Fruit fly (Drosophila melanogaster): ENCODE measurements around the gene CG7368.

CG7368 gene

DNA sequence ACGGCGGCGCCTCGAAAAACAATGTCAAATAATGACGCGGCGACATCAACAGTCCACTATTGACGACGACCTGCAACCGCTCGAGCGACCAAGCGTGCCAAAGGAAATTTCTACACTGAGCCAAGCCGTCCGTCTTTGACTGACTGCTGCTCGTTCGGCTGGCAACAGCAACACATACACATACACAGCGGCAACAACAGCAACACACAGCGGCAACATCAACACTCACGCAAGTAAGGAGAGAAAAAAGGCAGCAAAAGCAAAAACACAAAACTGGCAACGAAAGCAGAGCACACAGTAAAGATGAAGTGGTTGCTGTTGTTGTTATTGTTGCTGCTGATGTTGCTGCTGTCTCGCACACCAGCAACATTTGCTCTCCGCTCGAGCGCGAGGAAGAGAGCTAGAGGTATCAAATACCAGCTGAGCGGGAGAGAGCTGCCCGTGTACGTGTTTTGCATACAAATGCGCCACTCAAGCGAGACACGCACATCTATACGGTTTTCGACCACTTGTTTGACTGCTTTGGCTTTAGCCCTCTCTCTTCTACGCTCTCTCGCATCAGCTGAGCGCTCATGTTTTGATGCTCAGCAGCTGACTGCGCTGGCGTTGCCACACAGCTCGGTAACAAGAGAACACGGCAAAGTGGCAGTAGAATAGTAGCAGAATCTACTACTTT, 43.9 kb upstream of the CG7368 start (continued):
- TF ChIP-seq HLH4C (GFP tag; IDR thresholded peaks at IDR 0.05; ENCODE audit: partially characterized antibody) (no peak; the same call in 2 of the 3 replicates), tx (GFP tag; optimal IDR thresholded peaks at IDR 0.05) (no peak), MTF-1 (GFP tag; optimal IDR thresholded peaks at IDR 0.05; ENCODE audit: borderline replicate concordance) (peak; percentile 11), corto (GFP tag; optimal IDR thresholded peaks at IDR 0.05) (peak; percentile 70), chn (GFP tag; optimal IDR thresholded peaks at IDR 0.05) (no peak), HHEX (GFP tag; optimal IDR thresholded peaks at IDR 0.05) (no peak), Myb (GFP tag; optimal IDR thresholded peaks at IDR 0.05) (no peak), CG12155 (GFP tag; optimal IDR thresholded peaks at IDR 0.05) (peak; percentile 25), lab (GFP tag; optimal IDR thresholded peaks at IDR 0.05) (peak; percentile 40), CG14441 (GFP tag; IDR thresholded peaks at IDR 0.05) (no peak), pnt (GFP tag; optimal IDR thresholded peaks at IDR 0.05) (no peak), row (GFP tag; IDR thresholded peaks at IDR 0.05) (no peak; the same call in 2 of the 3 replicates), CG12769 (tag; optimal IDR thresholded peaks at IDR 0.05) (peak; percentile 61), Hr39 (optimal IDR thresholded peaks at IDR 0.05) (no peak), ara (GFP tag; IDR thresholded peaks at IDR 0.05) (no peak), CG11398 (GFP tag; optimal IDR thresholded peaks at IDR 0.05) (no peak), CG7839 (tag; optimal IDR thresholded peaks at IDR 0.05) (peak; percentile 28), zf30C (GFP tag; optimal IDR thresholded peaks at IDR 0.05) (peak; percentile 77), odd (GFP tag; optimal IDR thresholded peaks at IDR 0.05) (peak; percentile 42), CG11696 (GFP tag; IDR thresholded peaks at IDR 0.05) (0 out of 2 replicates have a peak, but pooled peaks have one; percentile 17), CG4404 (GFP tag; IDR thresholded peaks at IDR 0.05) (no peak), CG17359 (tag; optimal IDR thresholded peaks at IDR 0.05) (peak; percentile 44), H2.0 (GFP tag; IDR thresholded peaks at IDR 0.05) (no peak), CG8765 (GFP tag; IDR thresholded peaks at IDR 0.05) (peak; percentile 61; the same call in 1 of the 2 replicates), tup (GFP tag; optimal IDR thresholded peaks at IDR 0.05) (no peak), ranshi (GFP tag; IDR thresholded peaks at IDR 0.05) (no peak), CG17186 (GFP tag; optimal IDR thresholded peaks at IDR 0.05) (no peak), Fer3 (tag; optimal IDR thresholded peaks at IDR 0.05) (no peak), bbx (GFP tag; IDR thresholded peaks at IDR 0.05; ENCODE audit: partially characterized antibody) (peak; percentile 52; the same call in 1 of the 2 replicates), ems (GFP tag; optimal IDR thresholded peaks at IDR 0.05) (no peak), Fer1 (GFP tag; optimal IDR thresholded peaks at IDR 0.05) (peak; percentile 64), btn (GFP tag; optimal IDR thresholded peaks at IDR 0.05) (no peak), MBD-R2 (GFP tag; IDR thresholded peaks at IDR 0.05) (no peak; the same call in 1 of the 2 replicates), bcd (GFP tag; optimal IDR thresholded peaks at IDR 0.05) (no peak), Kr (GFP tag; optimal IDR thresholded peaks at IDR 0.05) (no peak), prd (optimal IDR thresholded peaks at IDR 0.05) (no peak), prd (GFP tag; IDR thresholded peaks at IDR 0.05) (no peak), toy (GFP tag; IDR thresholded peaks at IDR 0.05) (0 out of 2 replicates have a peak, but pooled peaks have one; percentile 6), amos (GFP tag; IDR thresholded peaks at IDR 0.05; ENCODE audit: partially characterized antibody) (no peak; the same call in 1 of the 2 replicates), CG15073 (GFP tag; optimal IDR thresholded peaks at IDR 0.05) (no peak), ftz-f1 (GFP tag; optimal IDR thresholded peaks at IDR 0.05) (peak; percentile 59), sqz (GFP tag; optimal IDR thresholded peaks at IDR 0.05) (peak; percentile 42), exex (tag; optimal IDR thresholded peaks at IDR 0.05) (no peak), Hmx (GFP tag; optimal IDR thresholded peaks at IDR 0.05) (no peak), CG5953 (GFP tag; IDR thresholded peaks at IDR 0.05) (no peak), zen2 (GFP tag; IDR thresholded peaks at IDR 0.05; ENCODE audit: partially characterized antibody) (peak; percentile 95), unc-4 (GFP tag; IDR thresholded peaks at IDR 0.05; ENCODE audit: partially characterized antibody) (peak; percentile 62), CG10366 (GFP tag; IDR thresholded peaks at IDR 0.05) (no peak), Spps (tag; optimal IDR thresholded peaks at IDR 0.05) (peak; percentile 6), psq (GFP tag; optimal IDR thresholded peaks at IDR 0.05) (peak; percentile 74)

All from whole organism, embryonic.